Fruit fly (Drosophila melanogaster) whole organism, embryonic: ENCODE measurements around the gene CG32425.
A peak's percentile ranks its signal among the peaks of the same experiment; 100 is the strongest.

Experiments
- CG11093 ChIP-seq: fragments of 200-800 bp; sonication (Bioruptor generic); IDR thresholded peaks from 3 replicates; pipeline ENCODE4 v1.3.6; 2022; ENCODE audit warnings: missing biosample characterization, missing genetic modification characterization
- CG11504 ChIP-seq: fragments of 200-800 bp; sonication (Bioruptor generic); optimal IDR thresholded peaks from 3 replicates; lab custom pipeline; 2019; ENCODE audit warnings: missing biosample characterization, mild to moderate bottlenecking, missing genetic modification characterization, moderate library complexity
- CG11560 ChIP-seq: fragments of 200-800 bp; sonication (Bioruptor generic); IDR thresholded peaks from 3 replicates; pipeline ENCODE4 v1.3.6; 2022; ENCODE audit warnings: missing biosample characterization, missing genetic modification characterization
- CG14441 ChIP-seq: fragments of 200-800 bp; sonication (Bioruptor generic); IDR thresholded peaks from 2 replicates; pipeline ENCODE4 v1.3.6; 2022; ENCODE audit warnings: missing biosample characterization, missing genetic modification characterization
- CG15696 ChIP-seq: fragments of 200-800 bp; sonication (Bioruptor generic); optimal IDR thresholded peaks from 2 replicates; lab custom pipeline; 2019; ENCODE audit warnings: missing biosample characterization, mild to moderate bottlenecking, missing genetic modification characterization, moderate library complexity
- CG17359 ChIP-seq: fragments of 200-800 bp; sonication (Bioruptor generic); optimal IDR thresholded peaks from 3 replicates; lab custom pipeline; 2018; ENCODE audit warnings: missing biosample characterization, mild to moderate bottlenecking, missing genetic modification characterization, moderate library complexity
- CG17568 ChIP-seq: fragments of 200-800 bp; sonication (Bioruptor generic); optimal IDR thresholded peaks from 2 replicates; lab custom pipeline; 2018; ENCODE audit warnings: missing biosample characterization, mild to moderate bottlenecking, missing genetic modification characterization, moderate library complexity
- CG2202 ChIP-seq: fragments of 200-800 bp; sonication (Bioruptor generic); optimal IDR thresholded peaks from 2 replicates; lab custom pipeline; 2018; ENCODE audit warnings: missing biosample characterization, mild to moderate bottlenecking, missing genetic modification characterization
- CG2889 ChIP-seq: fragments of 200-800 bp; sonication (Bioruptor generic); IDR thresholded peaks from 3 replicates; pipeline ENCODE4 v1.3.6; 2022; ENCODE audit warnings: missing biosample characterization, missing genetic modification characterization
- CG31365 ChIP-seq: fragments of 200-800 bp; sonication (Bioruptor generic); optimal IDR thresholded peaks from 2 replicates; lab custom pipeline; 2018; ENCODE audit warnings: missing biosample characterization, mild to moderate bottlenecking, missing genetic modification characterization
- CG3847 ChIP-seq: fragments of 200-800 bp; sonication (Bioruptor generic); IDR thresholded peaks from 2 replicates; pipeline ENCODE4 v1.3.6; 2022; ENCODE audit warnings: missing biosample characterization, missing genetic modification characterization
- CG4424 ChIP-seq: fragments of 200-800 bp; sonication (Bioruptor generic); optimal IDR thresholded peaks from 3 replicates; lab custom pipeline; 2016; ENCODE audit warnings: missing biosample characterization, missing genetic modification characterization
- CG6272 ChIP-seq: fragments of 200-800 bp; sonication (Bioruptor generic); IDR thresholded peaks from 2 replicates; pipeline ENCODE4 v1.3.6; 2022; ENCODE audit warnings: missing biosample characterization, missing genetic modification characterization
- CG6654 ChIP-seq: fragments of 200-800 bp; sonication (Bioruptor generic); optimal IDR thresholded peaks from 2 replicates; lab custom pipeline; 2017; ENCODE audit warnings: missing biosample characterization, mild to moderate bottlenecking, missing genetic modification characterization
- CG7271 ChIP-seq: fragments of 200-800 bp; sonication (Bioruptor generic); optimal IDR thresholded peaks from 2 replicates; lab custom pipeline; 2018; ENCODE audit warnings: missing biosample characterization, mild to moderate bottlenecking, missing genetic modification characterization, moderate library complexity
- CG7357 ChIP-seq: fragments of 200-800 bp; sonication (Bioruptor generic); IDR thresholded peaks from 3 replicates; pipeline ENCODE4 v1.3.6; 2022; ENCODE audit warnings: missing biosample characterization, missing genetic modification characterization
- CTCF ChIP-seq: fragments of 200-800 bp; sonication (Bioruptor generic); optimal IDR thresholded peaks from 2 replicates; lab custom pipeline; 2017; ENCODE audit warnings: missing biosample characterization, mild to moderate bottlenecking, missing genetic modification characterization, moderate library complexity
- Dip3 ChIP-seq: fragments of 200-800 bp; sonication (Bioruptor generic); optimal IDR thresholded peaks from 3 replicates; lab custom pipeline; 2016; ENCODE audit warnings: missing biosample characterization, missing genetic modification characterization
- Dref ChIP-seq: fragments of 200-800 bp; sonication (Bioruptor generic); IDR thresholded peaks from 2 replicates; pipeline ENCODE4 v1.3.6; 2022; ENCODE audit warnings: missing biosample characterization, missing genetic modification characterization
- ERR ChIP-seq: fragments of 200-800 bp; sonication (Bioruptor generic); optimal IDR thresholded peaks from 2 replicates; lab custom pipeline; 2016; ENCODE audit warnings: missing biosample characterization, missing genetic modification characterization
- Elba2 ChIP-seq: fragments of 200-800 bp; sonication (Bioruptor generic); optimal IDR thresholded peaks from 3 replicates; lab custom pipeline; 2016; ENCODE audit warnings: missing biosample characterization, missing genetic modification characterization
- Fer2 ChIP-seq: fragments of 200-800 bp; sonication (Bioruptor generic); optimal IDR thresholded peaks from 2 replicates; lab custom pipeline; 2018; ENCODE audit warnings: missing biosample characterization, mild to moderate bottlenecking, missing genetic modification characterization, moderate library complexity
- Hand ChIP-seq: fragments of 200-800 bp; sonication (Bioruptor generic); optimal IDR thresholded peaks from 2 replicates; lab custom pipeline; 2017; ENCODE audit warnings: mild to moderate bottlenecking, missing biosample characterization, missing genetic modification reagents, missing genetic modification characterization
- Lpt ChIP-seq: fragments of >200 bp; optimal IDR thresholded peaks from 2 replicates; lab custom pipeline; 2018; ENCODE audit warnings: missing biosample characterization, missing genetic modification characterization
- NK7.1 ChIP-seq: fragments of 200-800 bp; sonication (Bioruptor generic); optimal IDR thresholded peaks from 3 replicates; lab custom pipeline; 2016; ENCODE audit warnings: missing biosample characterization, missing genetic modification characterization
- Neu2 ChIP-seq: fragments of 200-800 bp; sonication (Bioruptor generic); optimal IDR thresholded peaks from 3 replicates; lab custom pipeline; 2016; ENCODE audit warnings: missing biosample characterization, missing genetic modification characterization, borderline replicate concordance
- Opbp ChIP-seq: fragments of 200-800 bp; sonication (Bioruptor generic); IDR thresholded peaks from 3 replicates; pipeline ENCODE4 v1.3.6; 2022; ENCODE audit warnings: missing biosample characterization, missing genetic modification characterization; ENCODE audit not compliant: partially characterized antibody
- Tbp ChIP-seq: fragments of >200 bp; optimal IDR thresholded peaks from 2 replicates; lab custom pipeline; 2018; ENCODE audit warnings: missing biosample characterization, missing genetic modification characterization
- bcd ChIP-seq: fragments of 200-800 bp; sonication (Bioruptor generic); optimal IDR thresholded peaks from 2 replicates; lab custom pipeline; 2017; ENCODE audit warnings: missing biosample characterization, mild to moderate bottlenecking, missing genetic modification characterization
- br ChIP-seq: fragments of >200 bp; optimal IDR thresholded peaks from 2 replicates; lab custom pipeline; 2017
- crp ChIP-seq, 2 experiments: fragments of 200-800 bp; sonication (Bioruptor generic); optimal IDR thresholded peaks; 2 replicates in 1 of 2; 3 replicates in 1 of 2; lab custom pipeline; 2017; ENCODE audit warnings: missing biosample characterization in 2 of 2, missing genetic modification characterization in 2 of 2, mild to moderate bottlenecking in 1 of 2, moderate library complexity in 1 of 2
- dati ChIP-seq: fragments of 200-800 bp; sonication (Bioruptor generic); IDR thresholded peaks from 2 replicates; pipeline ENCODE4 v1.3.6; 2022; ENCODE audit warnings: missing biosample characterization, missing genetic modification characterization
- dysf ChIP-seq: fragments of 200-800 bp; sonication (Bioruptor generic); IDR thresholded peaks from 3 replicates; pipeline ENCODE4 v1.3.6; 2022; ENCODE audit warnings: missing biosample characterization, missing genetic modification characterization
- grn ChIP-seq: fragments of 200-800 bp; sonication (Bioruptor generic); optimal IDR thresholded peaks from 3 replicates; lab custom pipeline; 2017; ENCODE audit warnings: missing biosample characterization, missing genetic modification characterization
- gro ChIP-seq: fragments of 200-800 bp; sonication (Bioruptor generic); optimal IDR thresholded peaks from 2 replicates; lab custom pipeline; 2016; ENCODE audit warnings: missing biosample characterization, missing genetic modification characterization
- gsb-n ChIP-seq: fragments of 200-800 bp; sonication (Bioruptor generic); optimal IDR thresholded peaks from 3 replicates; lab custom pipeline; 2018; ENCODE audit warnings: missing biosample characterization, mild to moderate bottlenecking, missing genetic modification characterization
- ham ChIP-seq: fragments of 200-800 bp; sonication (Bioruptor generic); IDR thresholded peaks from 2 replicates; pipeline ENCODE4 v1.3.6; 2022; ENCODE audit warnings: missing biosample characterization, missing genetic modification characterization
- ind ChIP-seq: fragments of 200-800 bp; sonication (Bioruptor generic); optimal IDR thresholded peaks from 3 replicates; lab custom pipeline; 2016; ENCODE audit warnings: missing biosample characterization, missing genetic modification characterization
- kni ChIP-seq: fragments of 200-800 bp; sonication (Bioruptor generic); optimal IDR thresholded peaks from 3 replicates; lab custom pipeline; 2017; ENCODE audit warnings: mild to moderate bottlenecking, missing biosample characterization, missing genetic modification reagents, missing genetic modification characterization
- knrl ChIP-seq: fragments of 200-800 bp; sonication (Bioruptor generic); IDR thresholded peaks from 3 replicates; pipeline ENCODE4 v1.3.6; 2022; ENCODE audit warnings: missing biosample characterization, missing genetic modification characterization; ENCODE audit not compliant: partially characterized antibody
- lmd ChIP-seq: fragments of 200-800 bp; sonication (Bioruptor generic); IDR thresholded peaks from 2 replicates; pipeline ENCODE4 v1.3.6; 2022; ENCODE audit warnings: missing biosample characterization, missing genetic modification characterization
- peb ChIP-seq: fragments of 200-800 bp; sonication (Bioruptor generic); IDR thresholded peaks from 2 replicates; pipeline ENCODE4 v1.3.6; 2022; ENCODE audit warnings: missing biosample characterization, missing genetic modification characterization
- ro ChIP-seq: fragments of 200-800 bp; sonication (Bioruptor generic); IDR thresholded peaks from 2 replicates; pipeline ENCODE4 v1.3.6; 2022; ENCODE audit warnings: missing biosample characterization, missing genetic modification characterization
- schlank ChIP-seq: fragments of 200-800 bp; sonication (Bioruptor generic); optimal IDR thresholded peaks from 2 replicates; lab custom pipeline; 2018; ENCODE audit warnings: missing biosample characterization, mild to moderate bottlenecking, missing genetic modification characterization
- sd ChIP-seq: fragments of 200-800 bp; sonication (Bioruptor generic); optimal IDR thresholded peaks from 3 replicates; lab custom pipeline; 2018; ENCODE audit warnings: missing biosample characterization, mild to moderate bottlenecking, missing genetic modification characterization, moderate library complexity
- sim ChIP-seq: fragments of 200-800 bp; sonication (Bioruptor generic); IDR thresholded peaks from 2 replicates; pipeline ENCODE4 v1.3.6; 2022; ENCODE audit warnings: missing biosample characterization, missing genetic modification characterization
- slou ChIP-seq: fragments of 200-800 bp; sonication (Bioruptor generic); optimal IDR thresholded peaks from 3 replicates; lab custom pipeline; 2016; ENCODE audit warnings: missing biosample characterization, missing genetic modification characterization
- sob ChIP-seq: fragments of 200-800 bp; sonication (Bioruptor generic); IDR thresholded peaks from 2 replicates; pipeline ENCODE4 v1.3.6; 2022; ENCODE audit warnings: missing biosample characterization, missing genetic modification characterization
- toy ChIP-seq: fragments of 200-800 bp; sonication (Bioruptor generic); IDR thresholded peaks from 2 replicates; pipeline ENCODE4 v1.3.6; 2022; ENCODE audit warnings: missing biosample characterization, missing genetic modification characterization
- vfl ChIP-seq: fragments of 200-800 bp; sonication (Bioruptor generic); optimal IDR thresholded peaks from 2 replicates; lab custom pipeline; 2016; ENCODE audit warnings: missing biosample characterization, missing genetic modification characterization
- zf30C ChIP-seq: fragments of 200-800 bp; sonication (Bioruptor generic); optimal IDR thresholded peaks from 3 replicates; lab custom pipeline; 2018; ENCODE audit warnings: missing biosample characterization, mild to moderate bottlenecking, missing genetic modification characterization

Gene CG32425

DNA sequence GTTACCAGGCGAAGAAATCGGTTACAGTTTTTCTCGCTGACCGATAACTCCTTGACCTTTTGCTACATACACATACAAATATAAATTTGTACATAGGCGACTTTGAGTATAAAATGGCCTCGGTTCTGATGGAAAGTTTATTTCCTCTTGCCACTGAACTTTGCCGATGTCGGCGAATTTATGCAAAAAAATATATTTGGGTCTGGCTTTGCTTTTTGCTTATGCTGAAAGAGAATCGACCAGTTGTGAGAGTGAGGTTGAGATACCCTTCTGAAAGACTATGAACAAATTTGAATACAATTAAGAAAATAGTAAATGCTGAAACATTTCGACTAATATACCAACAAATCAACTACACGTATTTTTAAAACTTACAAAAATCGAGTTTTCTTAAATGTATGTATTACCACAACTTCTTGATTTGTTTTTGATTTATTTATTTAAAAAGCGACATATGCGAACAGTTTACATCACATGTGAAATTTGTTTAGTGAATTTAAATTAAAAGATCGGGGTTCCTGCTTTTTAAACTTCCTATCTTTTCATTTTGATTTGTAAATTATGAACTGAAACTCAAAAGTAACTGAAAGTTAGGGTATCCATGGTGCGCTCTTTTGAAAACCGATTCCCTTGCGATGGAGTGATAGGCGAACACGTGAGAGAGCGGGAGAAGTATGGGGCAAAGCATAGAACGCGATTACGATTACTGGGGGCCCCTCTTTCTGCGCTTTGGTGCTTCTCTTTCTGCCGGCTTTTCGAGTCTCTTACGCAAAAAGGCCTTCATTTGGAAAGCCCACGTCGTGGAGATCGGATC, 12.2 kb downstream of the CG32425 start (continued):
- no peak for TF ChIP-seq Elba2 (GFP tag; lab: Kevin White, UChicago)
- no peak for TF ChIP-seq peb
- TF ChIP-seq CG6272 (GFP tag; lab: Robert Waterston, UW), result no peak
- TF ChIP-seq zf30C (GFP tag; lab: Kevin White, UChicago), result no peak
- TF ChIP-seq gsb-n, result peak; percentile 40
- no peak for TF ChIP-seq CG7271 (tag; lab: Kevin White, UChicago)
- peak; percentile 80 for TF ChIP-seq gro (GFP tag; lab: Kevin White, UChicago)
- peak; percentile 58 for TF ChIP-seq CG17568 (GFP tag; lab: Kevin White, UChicago)
- TF ChIP-seq kni (GFP tag; lab: Kevin White, UChicago), result peak; percentile 57
- peak; percentile 71 for TF ChIP-seq dysf (GFP tag; lab: Robert Waterston, UW)
- peak; percentile 58 for TF ChIP-seq vfl
- TF ChIP-seq CG11560 (tag; lab: Robert Waterston, UW), result no peak
- TF ChIP-seq CG14441 (GFP tag; lab: Robert Waterston, UW), result 0 out of 2 replicates have a peak, but pooled peaks have one; percentile 13
- peak; percentile 31 for TF ChIP-seq CG6654 (GFP tag; lab: Kevin White, UChicago)
- no peak for TF ChIP-seq Lpt (GFP tag; lab: Kevin White, UChicago)
- peak; percentile 64 for TF ChIP-seq Dip3 (GFP tag; lab: Kevin White, UChicago)
- no peak for TF ChIP-seq br (lab: Kevin White, UChicago)
- TF ChIP-seq sob (GFP tag; lab: Robert Waterston, UW), result peak; percentile 39; the same call in 1 of the 2 replicates
- TF ChIP-seq CG4424 (GFP tag; lab: Kevin White, UChicago), result peak; percentile 78
- no peak for TF ChIP-seq Dref
- TF ChIP-seq ro, result no peak
- peak; percentile 37; the same call in 1 of the 2 replicates for TF ChIP-seq lmd
- peak; percentile 51 for TF ChIP-seq schlank (tag; lab: Kevin White, UChicago)
- TF ChIP-seq toy (GFP tag; lab: Robert Waterston, UW), result no peak
- TF ChIP-seq NK7.1 (GFP tag; lab: Kevin White, UChicago), result peak; percentile 41
- no peak for TF ChIP-seq CG2889 (GFP tag; lab: Robert Waterston, UW)
- peak; percentile 60 for TF ChIP-seq Fer2 (tag; lab: Kevin White, UChicago)
- peak; percentile 70 for TF ChIP-seq CG17359 (tag; lab: Kevin White, UChicago)
- 0 out of 3 replicates have a peak, but pooled peaks have one; percentile 31 for TF ChIP-seq CG7357
- TF ChIP-seq knrl (GFP tag; lab: Robert Waterston, UW), result no peak
- TF ChIP-seq ind, result peak; percentile 63
- TF ChIP-seq slou (GFP tag; lab: Kevin White, UChicago), result peak; percentile 28
- no peak for TF ChIP-seq Neu2 (GFP tag; lab: Kevin White, UChicago)
- peak; percentile 82 for TF ChIP-seq bcd
- peak; percentile 85 for TF ChIP-seq CG11504
- peak; percentile 62 for TF ChIP-seq CG15696 (tag; lab: Kevin White, UChicago)
- no peak for TF ChIP-seq CG3847 (GFP tag; lab: Robert Waterston, UW)
- no peak for TF ChIP-seq CG31365
- TF ChIP-seq CTCF (GFP tag; lab: Kevin White, UChicago), result no peak
- peak; percentile 52 for TF ChIP-seq ERR (GFP tag; lab: Kevin White, UChicago)
- no peak for TF ChIP-seq dati (GFP tag; lab: Robert Waterston, UW)
- TF ChIP-seq CG2202 (tag; lab: Kevin White, UChicago), result peak; percentile 37
- TF ChIP-seq ham (GFP tag; lab: Robert Waterston, UW), result no peak
- no peak for TF ChIP-seq CG11093
- peak; percentile 49 for TF ChIP-seq sd
- TF ChIP-seq Hand (GFP tag; lab: Kevin White, UChicago), result peak; percentile 83
- TF ChIP-seq sim, result no peak
- TF ChIP-seq crp (GFP tag; optimal IDR thresholded peaks at IDR 0.05; lab: Kevin White, UChicago), result peak in 1 of 2 experiments; percentile 28
- TF ChIP-seq Opbp (GFP tag; lab: Robert Waterston, UW), result no peak
- TF ChIP-seq grn, result peak; percentile 88
- no peak for TF ChIP-seq Tbp (GFP tag; lab: Kevin White, UChicago)
